Fruit fly (Drosophila melanogaster): ENCODE results near the gene Cap-D3.

- TF ChIP-seq EcR (GFP tag; optimal IDR thresholded peaks at IDR 0.05), result no peak
- TF ChIP-seq CG8478 (optimal IDR thresholded peaks at IDR 0.05), result no peak
- no peak for TF ChIP-seq pan (optimal IDR thresholded peaks at IDR 0.05)
- TF ChIP-seq psq (optimal IDR thresholded peaks at IDR 0.05), result no peak
- no peak for TF ChIP-seq usp (GFP tag; optimal IDR thresholded peaks at IDR 0.05)
Observed at dm6 chr2L:5567103-5567502, 41.4 kb downstream of the Cap-D3 start.

Measured in whole organism.